Worm (Caenorhabditis elegans) whole organism, mixed stage, embryonic: Measurements from ENCODE around the gene gldi-9.

Source experiments
- ceh-83 ChIP-seq: fragments of 200-800 bp; sonication (Bioruptor generic); optimal IDR thresholded peaks from 2 replicates; lab custom pipeline; 2018; ENCODE audit warnings: mild to moderate bottlenecking, missing genetic modification characterization, missing compliant biosample characterization
- ces-1 ChIP-seq: fragments of 150-350 bp; optimal IDR thresholded peaks from 2 replicates; lab custom pipeline; 2014; ENCODE audit warnings: missing biosample characterization, missing genetic modification reagents, missing genetic modification characterization
- elt-1 ChIP-seq: sonication (generic microtip); optimal IDR thresholded peaks from 2 replicates; lab custom pipeline; 2017; ENCODE audit warnings: missing genetic modification characterization, mild to moderate bottlenecking, missing compliant biosample characterization, antibody characterized with exemption, moderate library complexity, borderline replicate concordance; ENCODE audit not compliant: insufficient read depth
- flh-1 ChIP-seq: fragments of 200-800 bp; sonication (Bioruptor generic); optimal IDR thresholded peaks from 2 replicates; lab custom pipeline; 2018; ENCODE audit warnings: mild to moderate bottlenecking, missing genetic modification characterization, moderate library complexity, missing compliant biosample characterization
- mls-2 ChIP-seq: sonication (generic microtip); optimal IDR thresholded peaks from 2 replicates; lab custom pipeline; 2016; ENCODE audit warnings: mild to moderate bottlenecking, missing genetic modification characterization, moderate library complexity, missing compliant biosample characterization
- nhr-237 ChIP-seq: fragments of 150-350 bp; optimal IDR thresholded peaks from 2 replicates; lab custom pipeline; 2014; ENCODE audit warnings: missing biosample characterization, missing genetic modification characterization
- nhr-28 ChIP-seq: fragments of 150-350 bp; optimal IDR thresholded peaks from 2 replicates; lab custom pipeline; 2014; ENCODE audit warnings: missing biosample characterization, missing genetic modification characterization
- nhr-76 ChIP-seq: sonication (generic microtip); optimal IDR thresholded peaks from 2 replicates; lab custom pipeline; 2017; ENCODE audit warnings: missing biosample characterization, missing genetic modification characterization
- snpc-4 ChIP-seq: fragments of 150-350 bp; optimal IDR thresholded peaks from 2 replicates; lab custom pipeline; 2014; ENCODE audit warnings: missing biosample characterization, missing genetic modification characterization
- unc-120 ChIP-seq: sonication (generic microtip); optimal IDR thresholded peaks from 2 replicates; lab custom pipeline; 2017; ENCODE audit warnings: missing genetic modification characterization, missing compliant biosample characterization; ENCODE audit not compliant: poor library complexity, severe bottlenecking
- unc-62 ChIP-seq: fragments of 150-350 bp; optimal IDR thresholded peaks from 2 replicates; lab custom pipeline; 2014; ENCODE audit warnings: missing biosample characterization, missing genetic modification reagents, missing genetic modification characterization
- ztf-11 ChIP-seq: fragments of 150-350 bp; optimal IDR thresholded peaks from 2 replicates; lab custom pipeline; 2014; ENCODE audit warnings: missing biosample characterization, missing genetic modification characterization

ce11 chrIII:2800743-2801142, 44.6 kb upstream of the gldi-9 start:
- TF ChIP-seq nhr-237 (tag; lab: Kevin White, UChicago) (no peak), nhr-28 (tag; lab: Kevin White, UChicago) (no peak), snpc-4 (tag; lab: Kevin White, UChicago) (no peak), elt-1 (no peak), unc-120 (tag; lab: Kevin White, UChicago) (no peak), flh-1 (GFP tag; lab: Kevin White, UChicago) (no peak), unc-62 (GFP tag; lab: Kevin White, UChicago) (no peak), ceh-83 (no peak), ztf-11 (no peak), mls-2 (tag; lab: Kevin White, UChicago) (no peak), ces-1 (GFP tag; lab: Kevin White, UChicago) (no peak), nhr-76 (no peak)
